Worm (Caenorhabditis elegans) whole organism, L2 larva: ENCODE measurements around the gene Y54F10BM.6.

Experiments used
- C34F6.9 ChIP-seq: fragments of 150-350 bp; optimal IDR thresholded peaks from 2 replicates; lab custom pipeline; 2014; ENCODE audit warnings: missing biosample characterization, missing genetic modification characterization
- F13H6.1 ChIP-seq: sonication (generic microtip); optimal IDR thresholded peaks from 2 replicates; lab custom pipeline; 2016; ENCODE audit warnings: missing genetic modification characterization, missing compliant biosample characterization
- R02D3.7 ChIP-seq: fragments of 150-350 bp; optimal IDR thresholded peaks from 2 replicates; lab custom pipeline; 2014; ENCODE audit warnings: missing biosample characterization, missing genetic modification characterization
- Y55F3AM.14 ChIP-seq: fragments of 200-800 bp; sonication (Bioruptor generic); optimal IDR thresholded peaks from 2 replicates; lab custom pipeline; 2018; ENCODE audit warnings: mild to moderate bottlenecking, missing genetic modification characterization, missing compliant biosample characterization
- alr-1 ChIP-seq: fragments of 150-350 bp; optimal IDR thresholded peaks from 2 replicates; lab custom pipeline; 2014; ENCODE audit warnings: missing biosample characterization, missing genetic modification characterization
- aly-2 ChIP-seq: fragments of 150-350 bp; optimal IDR thresholded peaks from 2 replicates; lab custom pipeline; 2014; ENCODE audit warnings: missing biosample characterization, missing genetic modification characterization
- ceh-16 ChIP-seq: fragments of 150-350 bp; optimal IDR thresholded peaks from 2 replicates; lab custom pipeline; 2014; ENCODE audit warnings: missing biosample characterization, missing genetic modification characterization
- ceh-82 ChIP-seq: fragments of 150-350 bp; optimal IDR thresholded peaks from 2 replicates; lab custom pipeline; 2014; ENCODE audit warnings: missing biosample characterization, missing genetic modification characterization
- crh-2 ChIP-seq: sonication (generic microtip); optimal IDR thresholded peaks from 2 replicates; lab custom pipeline; 2017; ENCODE audit warnings: missing biosample characterization, missing genetic modification characterization
- dmd-4 ChIP-seq: sonication (generic microtip); optimal IDR thresholded peaks from 2 replicates; lab custom pipeline; 2017; ENCODE audit warnings: missing biosample characterization, missing genetic modification characterization
- gmeb-1 ChIP-seq: fragments of 150-350 bp; optimal IDR thresholded peaks from 2 replicates; lab custom pipeline; 2014; ENCODE audit warnings: missing biosample characterization, missing genetic modification characterization
- lin-11 ChIP-seq: fragments of 150-350 bp; sonication (generic microtip); optimal IDR thresholded peaks from 2 replicates; lab custom pipeline; 2014; ENCODE audit warnings: missing biosample characterization, missing genetic modification characterization, inconsistent platforms, mixed read lengths
- lsy-2 ChIP-seq, 2 experiments: fragments of 150-350 bp in 1 of 2; sonication (generic microtip) in 1 of 2; optimal IDR thresholded peaks; 2 replicates each; lab custom pipeline; 2014 to 2017; ENCODE audit warnings: missing biosample characterization in 2 of 2, missing genetic modification characterization in 2 of 2
- mab-5 ChIP-seq: fragments of 150-350 bp; optimal IDR thresholded peaks from 2 replicates; lab custom pipeline; 2014; ENCODE audit warnings: missing biosample characterization, missing genetic modification characterization
- mbf-1 ChIP-seq: sonication (generic microtip); optimal IDR thresholded peaks from 2 replicates; lab custom pipeline; 2017; ENCODE audit warnings: missing biosample characterization, missing genetic modification characterization
- mdl-1 ChIP-seq, 2 experiments: fragments of 150-350 bp in 1 of 2; sonication (generic microtip) in 1 of 2; optimal IDR thresholded peaks; 2 replicates each; lab custom pipeline; 2017; ENCODE audit warnings: missing biosample characterization in 2 of 2, missing genetic modification characterization in 2 of 2
- nhr-10 ChIP-seq: sonication (generic microtip); optimal IDR thresholded peaks from 2 replicates; lab custom pipeline; 2017; ENCODE audit warnings: missing biosample characterization, missing genetic modification characterization
- nhr-11 ChIP-seq: fragments of 150-350 bp; optimal IDR thresholded peaks from 2 replicates; lab custom pipeline; 2014; ENCODE audit warnings: missing biosample characterization, missing genetic modification characterization
- nhr-25 ChIP-seq: fragments of 150-350 bp; sonication (generic microtip); optimal IDR thresholded peaks from 3 replicates; lab custom pipeline; 2014; ENCODE audit warnings: missing biosample characterization, missing genetic modification characterization
- nhr-6 ChIP-seq: fragments of 150-350 bp; optimal IDR thresholded peaks from 2 replicates; lab custom pipeline; 2014; ENCODE audit warnings: missing biosample characterization, missing genetic modification characterization
- nhr-77 ChIP-seq: fragments of 150-350 bp; optimal IDR thresholded peaks from 2 replicates; lab custom pipeline; 2014; ENCODE audit warnings: missing biosample characterization, missing genetic modification characterization
- peb-1 ChIP-seq: fragments of 150-350 bp; optimal IDR thresholded peaks from 2 replicates; lab custom pipeline; 2014; ENCODE audit warnings: missing biosample characterization, missing genetic modification characterization
- sem-4 ChIP-seq: fragments of 150-350 bp; optimal IDR thresholded peaks from 2 replicates; lab custom pipeline; 2014; ENCODE audit warnings: missing biosample characterization, missing genetic modification reagents, missing genetic modification characterization
- skn-1 ChIP-seq: sonication (generic microtip); optimal IDR thresholded peaks from 2 replicates; lab custom pipeline; 2017; ENCODE audit warnings: missing biosample characterization, missing genetic modification characterization
- sma-3 ChIP-seq: sonication (generic microtip); optimal IDR thresholded peaks from 2 replicates; lab custom pipeline; 2016; ENCODE audit warnings: missing genetic modification reagents, missing genetic modification characterization, missing compliant biosample characterization
- sma-9 ChIP-seq, 2 experiments: fragments of 150-350 bp in 1 of 2; sonication (generic microtip) in 1 of 2; optimal IDR thresholded peaks; 2 replicates each; lab custom pipeline; 2014 to 2016; ENCODE audit warnings: missing genetic modification characterization in 2 of 2, mild to moderate bottlenecking in 1 of 2, missing biosample characterization in 1 of 2, missing compliant biosample characterization in 1 of 2, missing genetic modification reagents in 1 of 2, moderate library complexity in 1 of 2
- snpc-4 ChIP-seq: fragments of 150-350 bp; optimal IDR thresholded peaks from 2 replicates; lab custom pipeline; 2014; ENCODE audit warnings: missing biosample characterization, missing genetic modification characterization
- unc-39 ChIP-seq: fragments of 150-350 bp; optimal IDR thresholded peaks from 2 replicates; lab custom pipeline; 2014; ENCODE audit warnings: missing biosample characterization, missing genetic modification characterization
- unc-55 ChIP-seq: fragments of 150-350 bp; sonication (generic microtip); optimal IDR thresholded peaks from 3 replicates; lab custom pipeline; 2014; ENCODE audit warnings: missing biosample characterization, missing genetic modification reagents, missing genetic modification characterization
- zag-1 ChIP-seq: fragments of 150-350 bp; optimal IDR thresholded peaks from 2 replicates; lab custom pipeline; 2014; ENCODE audit warnings: missing biosample characterization, missing genetic modification characterization
- ztf-11 ChIP-seq: sonication (generic microtip); optimal IDR thresholded peaks from 2 replicates; lab custom pipeline; 2017; ENCODE audit warnings: missing biosample characterization, missing genetic modification characterization
- ztf-4 ChIP-seq: fragments of 150-350 bp; optimal IDR thresholded peaks from 2 replicates; lab custom pipeline; 2014; ENCODE audit warnings: missing biosample characterization, missing genetic modification characterization

Gene Y54F10BM.6

ce11 chrIII:2279457-2279856 lies 16.4 kb downstream of the Y54F10BM.6 start, which contains the start of gene Y54F10BM.23:
Gene Y54F10BM.23, minus strand, starts transcription at chrIII:2279557.
- TF ChIP-seq alr-1 (tag; lab: Kevin White, UChicago): no peak
- no peak for TF ChIP-seq nhr-11 (tag; lab: Kevin White, UChicago)
- no peak for TF ChIP-seq snpc-4 (tag; lab: Kevin White, UChicago)
- no peak for TF ChIP-seq ceh-16
- TF ChIP-seq lin-11 (tag; lab: Kevin White, UChicago): no peak
- TF ChIP-seq crh-2 (tag; lab: Kevin White, UChicago): no peak
- TF ChIP-seq nhr-25 (tag; lab: Kevin White, UChicago): no peak
- no peak for TF ChIP-seq aly-2 (tag; lab: Kevin White, UChicago)
- TF ChIP-seq sem-4 (tag; lab: Kevin White, UChicago): no peak
- TF ChIP-seq, all 48 proteins: peak for 0

- TF ChIP-seq nhr-6 (no peak), ztf-4 (tag; lab: Kevin White, UChicago) (no peak), nhr-25 (tag; lab: Kevin White, UChicago) (peak; percentile 60), sma-9 (GFP tag; optimal IDR thresholded peaks at IDR 0.05; lab: Kevin White, UChicago) (no peak), sma-9 (tag; optimal IDR thresholded peaks at IDR 0.05; lab: Kevin White, UChicago) (no peak), sma-3 (GFP tag; lab: Kevin White, UChicago) (peak; percentile 59), C34F6.9 (tag; lab: Kevin White, UChicago) (no peak), zag-1 (tag; lab: Kevin White, UChicago) (no peak), gmeb-1 (tag; lab: Kevin White, UChicago) (no peak), dmd-4 (tag; lab: Kevin White, UChicago) (no peak), mbf-1 (tag; lab: Kevin White, UChicago) (no peak), mdl-1 (tag; optimal IDR thresholded peaks at IDR 0.05; lab: Kevin White, UChicago) (no peak), crh-2 (tag; lab: Kevin White, UChicago) (no peak), skn-1 (tag; lab: Kevin White, UChicago) (no peak)
Observed at ce11 chrIII:2280569-2280968, 17.5 kb downstream of the Y54F10BM.6 start, which contains the start of gene Y54F10BM.22. Gene Y54F10BM.22, plus strand, starts transcription at chrIII:2280899.

ce11 chrIII:2281975-2282957 lies 19.2 kb downstream of the Y54F10BM.6 start, which contains the start of gene Y54F10BM.3:
Gene Y54F10BM.3, plus strand, starts transcription at chrIII:2282025.
- TF ChIP-seq lin-11 (tag; lab: Kevin White, UChicago) (no peak), ceh-82 (tag; lab: Kevin White, UChicago) (no peak), skn-1 (tag; lab: Kevin White, UChicago) (no peak), nhr-77 (tag; lab: Kevin White, UChicago) (no peak), unc-55 (no peak), mbf-1 (tag; lab: Kevin White, UChicago) (no peak), peb-1 (tag; lab: Kevin White, UChicago) (no peak), sem-4 (tag; lab: Kevin White, UChicago) (no peak), nhr-25 (tag; lab: Kevin White, UChicago) (no peak), gmeb-1 (tag; lab: Kevin White, UChicago) (no peak), Y55F3AM.14 (no peak), nhr-10 (no peak), unc-39 (tag; lab: Kevin White, UChicago) (no peak)

- no peak for TF ChIP-seq sma-9 (GFP tag; optimal IDR thresholded peaks at IDR 0.05; lab: Kevin White, UChicago)
- TF ChIP-seq sma-9 (tag; optimal IDR thresholded peaks at IDR 0.05; lab: Kevin White, UChicago): no peak
- TF ChIP-seq sma-3 (GFP tag; lab: Kevin White, UChicago): no peak
- no peak for TF ChIP-seq R02D3.7 (tag; lab: Kevin White, UChicago)
- no peak for TF ChIP-seq nhr-11 (tag; lab: Kevin White, UChicago)
- no peak for TF ChIP-seq mab-5 (tag; lab: Kevin White, UChicago)
- no peak for TF ChIP-seq ztf-4 (tag; lab: Kevin White, UChicago)
- TF ChIP-seq lsy-2 (tag; optimal IDR thresholded peaks at IDR 0.05; lab: Kevin White, UChicago): no peak
- no peak for TF ChIP-seq mdl-1 (tag; optimal IDR thresholded peaks at IDR 0.05; lab: Kevin White, UChicago)
- TF ChIP-seq alr-1 (tag; lab: Kevin White, UChicago): no peak
- TF ChIP-seq ztf-11 (tag; lab: Kevin White, UChicago): no peak
- TF ChIP-seq F13H6.1: no peak
Observed at ce11 chrIII:2283341-2283847, 20.4 kb downstream of the Y54F10BM.6 start.
